Worm (Caenorhabditis elegans): ENCODE data around the gene F52F10.2.

- TF ChIP-seq nhr-10 (tag; optimal IDR thresholded peaks at IDR 0.05) (no peak), zfp-2 (tag; optimal IDR thresholded peaks at IDR 0.05) (no peak)
Measured at ce11 chrV:1531159-1531558, 16.8 kb upstream of the F52F10.2 start, which contains the start of gene K02H11.4.
